Fruit fly (Drosophila melanogaster) whole organism, embryonic: Measurements from ENCODE around the gene jim.

Experiments used
- B-H1 ChIP-seq: fragments of 200-800 bp; sonication (Bioruptor generic); IDR thresholded peaks from 3 replicates; pipeline ENCODE4 v1.3.6; 2022; ENCODE audit warnings: missing biosample characterization, missing genetic modification characterization
- CG10274 ChIP-seq: fragments of 200-800 bp; sonication (Bioruptor generic); optimal IDR thresholded peaks from 3 replicates; lab custom pipeline; 2017; ENCODE audit warnings: missing biosample characterization, mild to moderate bottlenecking, missing genetic modification characterization
- CG12104 ChIP-seq: fragments of 200-800 bp; sonication (Bioruptor generic); optimal IDR thresholded peaks from 3 replicates; lab custom pipeline; 2016; ENCODE audit warnings: missing biosample characterization, missing genetic modification characterization
- CG15011 ChIP-seq: fragments of 200-800 bp; sonication (Bioruptor generic); optimal IDR thresholded peaks from 3 replicates; lab custom pipeline; 2018; ENCODE audit warnings: missing biosample characterization, mild to moderate bottlenecking, missing genetic modification characterization
- CG15269 ChIP-seq: fragments of 200-800 bp; sonication (Bioruptor generic); optimal IDR thresholded peaks from 2 replicates; lab custom pipeline; 2018; ENCODE audit warnings: missing biosample characterization, mild to moderate bottlenecking, missing genetic modification characterization, moderate library complexity
- CG16779 ChIP-seq: fragments of 200-800 bp; sonication (Bioruptor generic); IDR thresholded peaks from 2 replicates; pipeline ENCODE4 v1.3.6; 2022; ENCODE audit warnings: missing biosample characterization, missing genetic modification characterization
- CG17328 ChIP-seq: fragments of 200-800 bp; sonication (Bioruptor generic); IDR thresholded peaks from 2 replicates; pipeline ENCODE4 v1.3.6; 2022; ENCODE audit warnings: missing biosample characterization, missing genetic modification characterization
- CG1832 ChIP-seq: fragments of 200-800 bp; sonication (Bioruptor generic); optimal IDR thresholded peaks from 2 replicates; lab custom pipeline; 2017; ENCODE audit warnings: missing biosample characterization, mild to moderate bottlenecking, missing genetic modification characterization, inconsistent platforms
- CG32532 ChIP-seq: fragments of 200-800 bp; sonication (Bioruptor generic); IDR thresholded peaks from 2 replicates; pipeline ENCODE4 v1.3.6; 2022; ENCODE audit warnings: missing biosample characterization, missing genetic modification characterization
- CG34376 ChIP-seq: fragments of 200-800 bp; sonication (Bioruptor generic); optimal IDR thresholded peaks from 2 replicates; lab custom pipeline; 2018; ENCODE audit warnings: missing biosample characterization, mild to moderate bottlenecking, missing genetic modification characterization
- CG6791 ChIP-seq: fragments of 200-800 bp; sonication (Bioruptor generic); IDR thresholded peaks from 3 replicates; pipeline ENCODE4 v1.3.6; 2022; ENCODE audit warnings: missing biosample characterization, missing genetic modification characterization; ENCODE audit not compliant: partially characterized antibody
- CG6813 ChIP-seq: fragments of 200-800 bp; sonication (Bioruptor generic); optimal IDR thresholded peaks from 2 replicates; lab custom pipeline; 2017; ENCODE audit warnings: missing biosample characterization, missing genetic modification characterization, mild to moderate bottlenecking, moderate library complexity, missing genetic modification reagents
- CG7357 ChIP-seq: fragments of 200-800 bp; sonication (Bioruptor generic); IDR thresholded peaks from 3 replicates; pipeline ENCODE4 v1.3.6; 2022; ENCODE audit warnings: missing biosample characterization, missing genetic modification characterization
- CG8359 ChIP-seq: fragments of 200-800 bp; sonication (Bioruptor generic); optimal IDR thresholded peaks from 2 replicates; lab custom pipeline; 2017; ENCODE audit warnings: missing biosample characterization, mild to moderate bottlenecking, missing genetic modification characterization, borderline replicate concordance
- CG9437 ChIP-seq: fragments of 200-800 bp; sonication (Bioruptor generic); optimal IDR thresholded peaks from 2 replicates; lab custom pipeline; 2018; ENCODE audit warnings: missing biosample characterization, mild to moderate bottlenecking, missing genetic modification characterization
- CTCF ChIP-seq: fragments of 200-800 bp; sonication (Bioruptor generic); optimal IDR thresholded peaks from 2 replicates; lab custom pipeline; 2017; ENCODE audit warnings: missing biosample characterization, mild to moderate bottlenecking, missing genetic modification characterization, moderate library complexity
- Drgx ChIP-seq: fragments of 200-800 bp; sonication (Bioruptor generic); IDR thresholded peaks from 2 replicates; pipeline ENCODE4 v1.3.6; 2022; ENCODE audit warnings: missing biosample characterization, missing genetic modification characterization
- E2f2 ChIP-seq: fragments of 200-800 bp; sonication (Bioruptor generic); IDR thresholded peaks from 2 replicates; pipeline ENCODE4 v1.3.6; 2022; ENCODE audit warnings: missing biosample characterization, missing genetic modification characterization
- Gsc ChIP-seq: fragments of 200-800 bp; sonication (Bioruptor generic); IDR thresholded peaks from 2 replicates; pipeline ENCODE4 v1.3.6; 2022; ENCODE audit warnings: missing biosample characterization, missing genetic modification characterization
- H2.0 ChIP-seq: fragments of 200-800 bp; sonication (Bioruptor generic); IDR thresholded peaks from 2 replicates; pipeline ENCODE4 v1.3.6; 2022; ENCODE audit warnings: missing biosample characterization, missing genetic modification characterization
- Lhr ChIP-seq: fragments of 200-800 bp; sonication (Bioruptor generic); optimal IDR thresholded peaks from 3 replicates; lab custom pipeline; 2017; ENCODE audit warnings: mild to moderate bottlenecking, missing biosample characterization, missing genetic modification reagents, missing genetic modification characterization
- Lim3 ChIP-seq: fragments of 200-800 bp; sonication (Bioruptor generic); IDR thresholded peaks from 2 replicates; pipeline ENCODE4 v1.3.6; 2022; ENCODE audit warnings: missing biosample characterization, missing genetic modification characterization
- MTF-1 ChIP-seq: fragments of 200-800 bp; sonication (Bioruptor generic); optimal IDR thresholded peaks from 2 replicates; lab custom pipeline; 2018; ENCODE audit warnings: missing biosample characterization, mild to moderate bottlenecking, missing genetic modification characterization, borderline replicate concordance
- Nf-YB ChIP-seq: fragments of 200-800 bp; sonication (Bioruptor generic); optimal IDR thresholded peaks from 3 replicates; lab custom pipeline; 2019; ENCODE audit warnings: missing biosample characterization, mild to moderate bottlenecking, missing genetic modification characterization, moderate library complexity
- Ptx1 ChIP-seq: fragments of 200-800 bp; sonication (Bioruptor generic); IDR thresholded peaks from 2 replicates; pipeline ENCODE4 v1.3.6; 2022; ENCODE audit warnings: missing biosample characterization, missing genetic modification characterization
- Ravus ChIP-seq: fragments of 200-800 bp; sonication (Bioruptor generic); IDR thresholded peaks from 2 replicates; pipeline ENCODE4 v1.3.6; 2022; ENCODE audit warnings: missing biosample characterization, missing genetic modification characterization
- Taf1 ChIP-seq: fragments of 200-800 bp; sonication (Bioruptor generic); IDR thresholded peaks from 2 replicates; pipeline ENCODE4 v1.3.6; 2022; ENCODE audit warnings: missing biosample characterization, missing genetic modification characterization
- Vsx1 ChIP-seq: fragments of 200-800 bp; sonication (Bioruptor generic); optimal IDR thresholded peaks from 2 replicates; lab custom pipeline; 2017; ENCODE audit warnings: missing biosample characterization, mild to moderate bottlenecking, missing genetic modification characterization, missing genetic modification reagents
- ap ChIP-seq: fragments of 200-800 bp; sonication (Bioruptor generic); IDR thresholded peaks from 2 replicates; pipeline ENCODE4 v1.3.6; 2022; ENCODE audit warnings: missing biosample characterization, missing genetic modification characterization
- bcd ChIP-seq: fragments of 200-800 bp; sonication (Bioruptor generic); optimal IDR thresholded peaks from 2 replicates; lab custom pipeline; 2017; ENCODE audit warnings: missing biosample characterization, mild to moderate bottlenecking, missing genetic modification characterization
- croc ChIP-seq: fragments of 200-800 bp; sonication (Bioruptor generic); conservative IDR thresholded peaks from 3 replicates; pipeline ENCODE4 v1.3.6; 2022; ENCODE audit warnings: missing biosample characterization, missing genetic modification characterization
- crol ChIP-seq: fragments of 200-800 bp; sonication (Bioruptor generic); IDR thresholded peaks from 2 replicates; pipeline ENCODE4 v1.3.6; 2022; ENCODE audit warnings: missing biosample characterization, missing genetic modification characterization
- cwo ChIP-seq: fragments of 200-800 bp; sonication (Bioruptor generic); optimal IDR thresholded peaks from 3 replicates; lab custom pipeline; 2017; ENCODE audit warnings: missing biosample characterization, missing genetic modification characterization, mild to moderate bottlenecking, moderate library complexity, missing genetic modification reagents
- dati ChIP-seq: fragments of 200-800 bp; sonication (Bioruptor generic); IDR thresholded peaks from 2 replicates; pipeline ENCODE4 v1.3.6; 2022; ENCODE audit warnings: missing biosample characterization, missing genetic modification characterization
- emc ChIP-seq: fragments of 200-800 bp; sonication (Bioruptor generic); optimal IDR thresholded peaks from 2 replicates; lab custom pipeline; 2016; ENCODE audit warnings: missing biosample characterization, missing genetic modification characterization
- fd102C ChIP-seq: fragments of 200-800 bp; sonication (Bioruptor generic); optimal IDR thresholded peaks from 2 replicates; lab custom pipeline; 2018; ENCODE audit warnings: missing biosample characterization, mild to moderate bottlenecking, missing genetic modification characterization, moderate library complexity
- fd3F ChIP-seq: fragments of 200-800 bp; sonication (Bioruptor generic); optimal IDR thresholded peaks from 2 replicates; lab custom pipeline; 2018; ENCODE audit warnings: missing biosample characterization, mild to moderate bottlenecking, missing genetic modification characterization, moderate library complexity
- fru ChIP-seq: fragments of >200 bp; optimal IDR thresholded peaks from 2 replicates; lab custom pipeline; 2017
- gro ChIP-seq: fragments of 200-800 bp; sonication (Bioruptor generic); optimal IDR thresholded peaks from 2 replicates; lab custom pipeline; 2016; ENCODE audit warnings: missing biosample characterization, missing genetic modification characterization
- hbn ChIP-seq: fragments of 200-800 bp; sonication (Bioruptor generic); IDR thresholded peaks from 2 replicates; pipeline ENCODE4 v1.3.6; 2022; ENCODE audit warnings: missing biosample characterization, missing genetic modification characterization; ENCODE audit not compliant: partially characterized antibody
- oc ChIP-seq: fragments of 200-800 bp; sonication (Bioruptor generic); optimal IDR thresholded peaks from 2 replicates; lab custom pipeline; 2018; ENCODE audit warnings: missing biosample characterization, mild to moderate bottlenecking, missing genetic modification characterization, moderate library complexity
- otp ChIP-seq: fragments of 200-800 bp; sonication (Bioruptor generic); IDR thresholded peaks from 3 replicates; pipeline ENCODE4, ENCODE4 v1.3.6; 2022; ENCODE audit warnings: missing biosample characterization, missing genetic modification characterization
- prd ChIP-seq, 3 experiments: fragments of >200 bp in 2 of 3; fragments of 200-800 bp in 1 of 3; sonication (Bioruptor generic) in 1 of 3; optimal IDR thresholded peaks in 2 of 3; IDR thresholded peaks in 1 of 3; 2 replicates in 2 of 3; 3 replicates in 1 of 3; pipeline versions ENCODE4 v1.3.6 to Lab custom; 2017 to 2022; ENCODE audit warnings: missing biosample characterization in 1 of 3, missing genetic modification characterization in 1 of 3
- pros ChIP-seq: fragments of 200-800 bp; sonication (Bioruptor generic); optimal IDR thresholded peaks from 3 replicates; lab custom pipeline; 2019; ENCODE audit warnings: missing biosample characterization, mild to moderate bottlenecking, missing genetic modification characterization, moderate library complexity
- sna ChIP-seq: fragments of 200-800 bp; sonication (Bioruptor generic); IDR thresholded peaks from 2 replicates; pipeline ENCODE4 v1.3.6; 2022; ENCODE audit warnings: missing biosample characterization, missing genetic modification characterization; ENCODE audit not compliant: partially characterized antibody
- tap ChIP-seq: fragments of 200-800 bp; optimal IDR thresholded peaks from 3 replicates; lab custom pipeline; 2019; ENCODE audit warnings: missing biosample characterization, mild to moderate bottlenecking, missing genetic modification characterization, moderate library complexity
- tgo ChIP-seq: fragments of 200-800 bp; sonication (Bioruptor generic); IDR thresholded peaks from 3 replicates; pipeline ENCODE4 v1.3.6; 2022; ENCODE audit warnings: missing biosample characterization, missing genetic modification characterization
- vnd ChIP-seq: fragments of 200-800 bp; sonication (Bioruptor generic); IDR thresholded peaks from 3 replicates; pipeline ENCODE4 v1.3.6; 2022; ENCODE audit warnings: missing biosample characterization, missing genetic modification characterization; ENCODE audit not compliant: partially characterized antibody
- vvl ChIP-seq: fragments of 200-800 bp; sonication (Bioruptor generic); IDR thresholded peaks from 2 replicates; pipeline ENCODE4 v1.3.6; 2022; ENCODE audit warnings: missing biosample characterization, missing genetic modification characterization

The jim gene

DNA sequence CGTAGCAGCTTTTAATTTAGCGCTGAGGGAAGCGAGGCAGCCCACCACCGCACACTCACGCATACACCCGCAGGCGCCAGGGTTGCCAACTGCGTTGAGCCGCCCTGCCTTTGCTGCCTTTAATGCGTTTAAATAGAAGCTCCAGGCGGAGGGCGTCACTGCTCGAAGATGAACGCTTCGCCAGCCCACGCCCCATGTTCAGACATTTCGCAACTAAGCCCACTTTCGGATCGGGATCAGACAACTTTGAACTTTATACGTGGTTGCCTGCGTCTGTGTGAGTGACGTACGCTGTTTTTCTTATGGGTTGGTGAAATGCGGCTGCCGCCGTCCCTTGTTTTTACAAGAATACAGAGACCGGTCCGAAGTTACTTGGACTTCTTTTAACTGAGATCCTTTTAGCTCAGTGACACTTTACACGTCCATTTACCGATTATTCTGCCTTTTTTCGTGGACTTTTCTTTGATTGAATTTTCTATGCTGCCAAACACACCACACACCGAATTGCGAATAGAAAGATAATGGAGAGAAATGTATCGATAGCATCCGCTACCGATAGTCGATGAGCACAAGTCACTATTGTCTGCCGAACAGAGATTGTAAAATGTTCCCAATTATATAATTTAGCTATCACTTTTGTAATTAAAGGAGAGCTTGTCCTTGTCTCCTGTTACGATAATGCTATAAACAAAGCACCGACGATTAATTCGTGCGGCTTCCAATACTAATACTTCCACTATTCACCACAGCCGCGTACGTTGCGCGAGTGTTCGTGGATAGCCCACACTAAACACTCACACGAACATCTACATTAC is 36.2 kb upstream of the jim start (continued):
- TF ChIP-seq E2f2 (GFP tag; lab: Robert Waterston, UW) (no peak), CG10274 (GFP tag; lab: Kevin White, UChicago) (no peak), CTCF (GFP tag; lab: Kevin White, UChicago) (no peak), dati (GFP tag; lab: Robert Waterston, UW) (no peak), bcd (GFP tag; lab: Kevin White, UChicago) (no peak), ap (GFP tag; lab: Robert Waterston, UW) (no peak), sna (GFP tag; lab: Robert Waterston, UW) (peak; percentile 34), tap (tag; lab: Kevin White, UChicago) (no peak), Lhr (GFP tag; lab: Kevin White, UChicago) (no peak), oc (tag; lab: Kevin White, UChicago) (no peak), CG6791 (peak; percentile 70; the same call in 2 of the 3 replicates), CG1832 (GFP tag; lab: Kevin White, UChicago) (no peak), MTF-1 (no peak), Gsc (GFP tag; lab: Robert Waterston, UW) (no peak), crol (GFP tag; lab: Robert Waterston, UW) (no peak), CG6813 (no peak), prd (optimal IDR thresholded peaks at IDR 0.05; lab: Kevin White, UChicago) (no peak), prd (GFP tag; IDR thresholded peaks at IDR 0.05; lab: Robert Waterston, UW) (no peak), emc (GFP tag; lab: Kevin White, UChicago) (no peak), gro (no peak), B-H1 (GFP tag; lab: Robert Waterston, UW) (no peak), CG15011 (GFP tag; lab: Kevin White, UChicago) (no peak), tgo (GFP tag; lab: Robert Waterston, UW) (no peak), Ptx1 (GFP tag; lab: Robert Waterston, UW) (peak; percentile 38; the same call in 1 of the 2 replicates), Lim3 (GFP tag; lab: Robert Waterston, UW) (no peak), croc (GFP tag; lab: Robert Waterston, UW) (no peak), cwo (GFP tag; lab: Kevin White, UChicago) (no peak), CG9437 (no peak), CG17328 (GFP tag; lab: Robert Waterston, UW) (no peak), otp (GFP tag; lab: Robert Waterston, UW) (no peak), Taf1 (GFP tag; lab: Robert Waterston, UW) (no peak), vvl (GFP tag; lab: Robert Waterston, UW) (0 out of 2 replicates have a peak, but pooled peaks have one; percentile 12), CG32532 (peak; percentile 66), H2.0 (GFP tag; lab: Robert Waterston, UW) (no peak), fd3F (GFP tag; lab: Kevin White, UChicago) (no peak), CG7357 (GFP tag; lab: Robert Waterston, UW) (no peak), fru (lab: Kevin White, UChicago) (no peak), CG8359 (GFP tag; lab: Kevin White, UChicago) (no peak), vnd (GFP tag; lab: Robert Waterston, UW) (peak; percentile 68), CG12104 (no peak), CG16779 (GFP tag; lab: Robert Waterston, UW) (no peak), CG15269 (tag; lab: Kevin White, UChicago) (no peak), Nf-YB (GFP tag; lab: Kevin White, UChicago) (no peak), Drgx (GFP tag; lab: Robert Waterston, UW) (peak; percentile 33; the same call in 1 of the 2 replicates), Vsx1 (no peak), CG34376 (peak; percentile 29), Ravus (GFP tag; lab: Robert Waterston, UW) (no peak), hbn (GFP tag; lab: Robert Waterston, UW) (peak; percentile 37), fd102C (no peak), pros (no peak)
